Worm (Caenorhabditis elegans) whole organism, late embryonic: Measurements from ENCODE around the gene perm-5.

Experiments used
- C08G9.2 ChIP-seq: sonication (generic microtip); optimal IDR thresholded peaks from 2 replicates; lab custom pipeline; 2016; ENCODE audit warnings: mild to moderate bottlenecking, missing genetic modification characterization, moderate library complexity, missing compliant biosample characterization
- F13H6.1 ChIP-seq: sonication (generic microtip); optimal IDR thresholded peaks from 2 replicates; lab custom pipeline; 2016; ENCODE audit warnings: missing genetic modification characterization, missing compliant biosample characterization
- K02D7.2 ChIP-seq: sonication (generic microtip); optimal IDR thresholded peaks from 2 replicates; lab custom pipeline; 2017; ENCODE audit warnings: mild to moderate bottlenecking, missing genetic modification characterization, missing compliant biosample characterization
- K09A11.1 ChIP-seq: sonication (generic microtip); optimal IDR thresholded peaks from 2 replicates; lab custom pipeline; 2017; ENCODE audit warnings: antibody characterized with exemption, mild to moderate bottlenecking, missing genetic modification characterization, missing compliant biosample characterization; ENCODE audit not compliant: insufficient read depth
- T23F11.4 ChIP-seq: fragments of 200-800 bp; sonication (Bioruptor generic); optimal IDR thresholded peaks from 2 replicates; lab custom pipeline; 2018; ENCODE audit warnings: mild to moderate bottlenecking, missing genetic modification characterization, missing compliant biosample characterization
- ceh-14 ChIP-seq: sonication (generic microtip); optimal IDR thresholded peaks from 2 replicates; lab custom pipeline; 2016; ENCODE audit warnings: missing genotype, missing genetic modification characterization, missing compliant biosample characterization
- ceh-18 ChIP-seq: sonication (generic microtip); optimal IDR thresholded peaks from 2 replicates; lab custom pipeline; 2016; ENCODE audit warnings: missing genetic modification characterization, missing compliant biosample characterization
- ceh-19 ChIP-seq: fragments of 200-800 bp; sonication (Bioruptor generic); optimal IDR thresholded peaks from 2 replicates; lab custom pipeline; 2018; ENCODE audit warnings: mild to moderate bottlenecking, missing genetic modification characterization, missing compliant biosample characterization
- ceh-2 ChIP-seq: sonication (generic microtip); optimal IDR thresholded peaks from 2 replicates; lab custom pipeline; 2016; ENCODE audit warnings: missing genotype, missing genetic modification characterization, missing compliant biosample characterization
- ceh-30 ChIP-seq: fragments of 150-350 bp; optimal IDR thresholded peaks from 2 replicates; lab custom pipeline; 2014; ENCODE audit warnings: missing biosample characterization, missing genetic modification characterization
- ceh-45 ChIP-seq: fragments of 200-800 bp; sonication (Bioruptor generic); IDR thresholded peaks from 2 replicates; pipeline ENCODE4 v1.3.6; 2022; ENCODE audit warnings: missing genetic modification reagents, missing genetic modification characterization, missing compliant biosample characterization
- ceh-48 ChIP-seq: sonication (generic microtip); optimal IDR thresholded peaks from 2 replicates; lab custom pipeline; 2016; ENCODE audit warnings: missing genetic modification characterization, inconsistent platforms, missing compliant biosample characterization
- elt-2 ChIP-seq: sonication (generic microtip); optimal IDR thresholded peaks from 2 replicates; lab custom pipeline; 2016; ENCODE audit warnings: missing genetic modification reagents, missing genetic modification characterization, missing compliant biosample characterization
- elt-4 ChIP-seq: sonication (generic microtip); optimal IDR thresholded peaks from 2 replicates; lab custom pipeline; 2016; ENCODE audit warnings: missing genetic modification characterization, missing compliant biosample characterization
- fkh-6 ChIP-seq: sonication (generic microtip); optimal IDR thresholded peaks from 2 replicates; lab custom pipeline; 2016; ENCODE audit warnings: missing genetic modification characterization, missing compliant biosample characterization
- hlh-15 ChIP-seq: sonication (generic microtip); optimal IDR thresholded peaks from 2 replicates; lab custom pipeline; 2016; ENCODE audit warnings: missing genetic modification characterization, missing compliant biosample characterization
- hlh-30 ChIP-seq: sonication (generic microtip); optimal IDR thresholded peaks from 2 replicates; lab custom pipeline; 2017; ENCODE audit warnings: antibody characterized with exemption, missing genetic modification characterization, missing compliant biosample characterization; ENCODE audit not compliant: insufficient read depth
- hlh-6 ChIP-seq: sonication (generic microtip); optimal IDR thresholded peaks from 2 replicates; lab custom pipeline; 2016; ENCODE audit warnings: missing genotype, missing genetic modification characterization, missing compliant biosample characterization
- hlh-8 ChIP-seq: sonication (generic microtip); optimal IDR thresholded peaks from 2 replicates; lab custom pipeline; 2016; ENCODE audit warnings: missing genotype, missing genetic modification characterization, missing compliant biosample characterization
- lim-6 ChIP-seq: sonication (generic microtip); optimal IDR thresholded peaks from 2 replicates; lab custom pipeline; 2016; ENCODE audit warnings: missing genetic modification characterization, missing compliant biosample characterization
- lin-11 ChIP-seq: fragments of 200-800 bp; sonication (Bioruptor generic); optimal IDR thresholded peaks from 2 replicates; lab custom pipeline; 2018; ENCODE audit warnings: mild to moderate bottlenecking, missing genetic modification characterization, missing compliant biosample characterization
- mec-3 ChIP-seq: sonication (generic microtip); optimal IDR thresholded peaks from 2 replicates; lab custom pipeline; 2016; ENCODE audit warnings: borderline replicate concordance, missing genetic modification characterization, missing compliant biosample characterization
- nfya-1 ChIP-seq: sonication (generic microtip); optimal IDR thresholded peaks from 2 replicates; lab custom pipeline; 2017; ENCODE audit warnings: missing genetic modification characterization, mild to moderate bottlenecking, missing compliant biosample characterization, antibody characterized with exemption, moderate library complexity
- npax-4 ChIP-seq: sonication (generic microtip); optimal IDR thresholded peaks from 2 replicates; lab custom pipeline; 2016; ENCODE audit warnings: missing genetic modification characterization, missing compliant biosample characterization
- odd-2 ChIP-seq: sonication (generic microtip); optimal IDR thresholded peaks from 2 replicates; lab custom pipeline; 2017; ENCODE audit warnings: antibody characterized with exemption, mild to moderate bottlenecking, missing genetic modification characterization, missing compliant biosample characterization
- pax-1 ChIP-seq: fragments of 150-350 bp; optimal IDR thresholded peaks from 2 replicates; lab custom pipeline; 2014; ENCODE audit warnings: missing biosample characterization, missing genetic modification characterization
- pha-4 ChIP-seq: fragments of 150-350 bp; optimal IDR thresholded peaks from 2 replicates; lab custom pipeline; 2018; ENCODE audit warnings: missing biosample characterization, missing genetic modification reagents, missing genetic modification characterization
- pros-1 ChIP-seq: fragments of 150-350 bp; optimal IDR thresholded peaks from 2 replicates; lab custom pipeline; 2014; ENCODE audit warnings: missing biosample characterization, missing genetic modification reagents, missing genetic modification characterization
- ref-2 ChIP-seq: sonication (generic microtip); optimal IDR thresholded peaks from 2 replicates; lab custom pipeline; 2016; ENCODE audit warnings: missing genetic modification characterization, missing compliant biosample characterization
- sox-2 ChIP-seq: fragments of 200-800 bp; sonication (Bioruptor generic); IDR thresholded peaks from 2 replicates; pipeline ENCODE4 v1.3.6; 2022; ENCODE audit warnings: missing genetic modification reagents, missing genetic modification characterization, missing compliant biosample characterization
- sox-4 ChIP-seq: sonication (generic microtip); optimal IDR thresholded peaks from 2 replicates; lab custom pipeline; 2017; ENCODE audit warnings: mild to moderate bottlenecking, missing genetic modification characterization, inconsistent platforms, missing compliant biosample characterization
- syd-9 ChIP-seq: sonication (generic microtip); optimal IDR thresholded peaks from 2 replicates; lab custom pipeline; 2016; ENCODE audit warnings: mild to moderate bottlenecking, missing genetic modification characterization, moderate library complexity, missing compliant biosample characterization
- tbx-2 ChIP-seq: sonication (generic microtip); optimal IDR thresholded peaks from 2 replicates; lab custom pipeline; 2016; ENCODE audit warnings: missing genetic modification characterization, missing compliant biosample characterization
- ttx-3 ChIP-seq: sonication (generic microtip); optimal IDR thresholded peaks from 2 replicates; lab custom pipeline; 2016; ENCODE audit warnings: missing genetic modification reagents, missing genetic modification characterization, missing compliant biosample characterization
- unc-42 ChIP-seq: sonication (generic microtip); optimal IDR thresholded peaks from 2 replicates; lab custom pipeline; 2016; ENCODE audit warnings: missing genotype, missing genetic modification characterization, missing compliant biosample characterization
- unc-55 ChIP-seq: sonication (generic microtip); optimal IDR thresholded peaks from 2 replicates; lab custom pipeline; 2017; ENCODE audit warnings: missing biosample characterization, missing genetic modification reagents, missing genetic modification characterization
- unc-86 ChIP-seq: sonication (generic microtip); optimal IDR thresholded peaks from 2 replicates; lab custom pipeline; 2016; ENCODE audit warnings: missing genetic modification characterization, missing compliant biosample characterization
- ztf-16 ChIP-seq: sonication (generic microtip); optimal IDR thresholded peaks from 2 replicates; lab custom pipeline; 2017; ENCODE audit warnings: missing genetic modification characterization, missing compliant biosample characterization

perm-5 gene

ce11 chrIV:5703443-5703842 is at the start of gene perm-5, which contains the start of gene C55C3.73:
Gene perm-5, minus strand, starts transcription at chrIV:5703468.
Gene C55C3.73, minus strand, starts transcription at chrIV:5703451.
- TF ChIP-seq unc-86 (tag; lab: Kevin White, UChicago) (no peak), K02D7.2 (no peak), unc-55 (GFP tag; lab: Kevin White, UChicago) (no peak), unc-42 (tag; lab: Kevin White, UChicago) (no peak), ref-2 (tag; lab: Kevin White, UChicago) (no peak), C08G9.2 (tag; lab: Kevin White, UChicago) (no peak), ceh-18 (tag; lab: Kevin White, UChicago) (no peak), npax-4 (tag; lab: Kevin White, UChicago) (no peak), ztf-16 (tag; lab: Kevin White, UChicago) (no peak), odd-2 (tag; lab: Kevin White, UChicago) (no peak), ceh-45 (GFP tag; lab: Robert Waterston, UW) (no peak), lin-11 (tag; lab: Kevin White, UChicago) (no peak), T23F11.4 (GFP tag; lab: Kevin White, UChicago) (no peak), sox-2 (GFP tag; lab: Robert Waterston, UW) (no peak), pha-4 (tag; lab: Kevin White, UChicago) (no peak), hlh-30 (no peak), elt-4 (no peak)

- no peak for TF ChIP-seq syd-9 (tag; lab: Kevin White, UChicago)
- peak; percentile 46 for TF ChIP-seq ceh-19 (GFP tag; lab: Kevin White, UChicago)
Observed at ce11 chrIV:5752704-5753103, 49.4 kb upstream of the perm-5 start.

- TF ChIP-seq fkh-6 (tag; lab: Kevin White, UChicago): no peak
- no peak for TF ChIP-seq lim-6 (tag; lab: Kevin White, UChicago)
- no peak for TF ChIP-seq ceh-14 (tag; lab: Kevin White, UChicago)
- peak; percentile 91 for TF ChIP-seq nfya-1 (tag; lab: Kevin White, UChicago)
- no peak for TF ChIP-seq odd-2 (tag; lab: Kevin White, UChicago)
Observed at ce11 chrIV:5751997-5752396, 48.7 kb upstream of the perm-5 start.

ce11 chrIV:5749874-5750273 is 46.6 kb upstream of the perm-5 start:
- no peak for TF ChIP-seq tbx-2 (tag; lab: Kevin White, UChicago)
- no peak for TF ChIP-seq ref-2 (tag; lab: Kevin White, UChicago)
- no peak for TF ChIP-seq hlh-6 (tag; lab: Kevin White, UChicago)
- TF ChIP-seq pros-1: no peak
- no peak for TF ChIP-seq sox-4 (tag; lab: Kevin White, UChicago)
- no peak for TF ChIP-seq pax-1 (tag; lab: Kevin White, UChicago)
- no peak for TF ChIP-seq hlh-8 (tag; lab: Kevin White, UChicago)
- TF ChIP-seq elt-2: no peak
- no peak for TF ChIP-seq mec-3 (tag; lab: Kevin White, UChicago)
- TF ChIP-seq unc-86 (tag; lab: Kevin White, UChicago): no peak
- no peak for TF ChIP-seq ttx-3
- TF ChIP-seq F13H6.1: no peak
- no peak for TF ChIP-seq hlh-15 (tag; lab: Kevin White, UChicago)
- no peak for TF ChIP-seq unc-42 (tag; lab: Kevin White, UChicago)
- no peak for TF ChIP-seq ceh-48
- no peak for TF ChIP-seq ceh-2 (tag; lab: Kevin White, UChicago)
- TF ChIP-seq, all 69 proteins: peak for 0

ce11 chrIV:5744114-5744513 is 40.8 kb upstream of the perm-5 start, which contains the start of gene C45E5.1:
Gene C45E5.1, plus strand, starts transcription at chrIV:5744403.
- TF ChIP-seq nfya-1 (tag; lab: Kevin White, UChicago) (no peak), elt-2 (peak; percentile 14), ceh-30 (tag; lab: Kevin White, UChicago) (no peak), K09A11.1 (tag; lab: Kevin White, UChicago) (no peak)
